Worm (Caenorhabditis elegans) whole organism, late embryonic: ENCODE measurements around the gene F46F2.3.

Experiments
- C08G9.2 ChIP-seq: sonication (generic microtip); optimal IDR thresholded peaks from 2 replicates; lab custom pipeline; 2016; ENCODE audit warnings: mild to moderate bottlenecking, missing genetic modification characterization, moderate library complexity, missing compliant biosample characterization
- C38D4.7 ChIP-seq: fragments of 200-800 bp; sonication (Bioruptor generic); optimal IDR thresholded peaks from 2 replicates; lab custom pipeline; 2018; ENCODE audit warnings: mild to moderate bottlenecking, missing genetic modification characterization, moderate library complexity, missing compliant biosample characterization
- F13H6.1 ChIP-seq: sonication (generic microtip); optimal IDR thresholded peaks from 2 replicates; lab custom pipeline; 2016; ENCODE audit warnings: missing genetic modification characterization, missing compliant biosample characterization
- K02D7.2 ChIP-seq: sonication (generic microtip); optimal IDR thresholded peaks from 2 replicates; lab custom pipeline; 2017; ENCODE audit warnings: mild to moderate bottlenecking, missing genetic modification characterization, missing compliant biosample characterization
- K09A11.1 ChIP-seq: sonication (generic microtip); optimal IDR thresholded peaks from 2 replicates; lab custom pipeline; 2017; ENCODE audit warnings: antibody characterized with exemption, mild to moderate bottlenecking, missing genetic modification characterization, missing compliant biosample characterization; ENCODE audit not compliant: insufficient read depth
- T23F11.4 ChIP-seq: fragments of 200-800 bp; sonication (Bioruptor generic); optimal IDR thresholded peaks from 2 replicates; lab custom pipeline; 2018; ENCODE audit warnings: mild to moderate bottlenecking, missing genetic modification characterization, missing compliant biosample characterization
- ama-1 ChIP-seq: fragments of 150-350 bp; optimal IDR thresholded peaks from 2 replicates; lab custom pipeline; 2014
- ceh-14 ChIP-seq: sonication (generic microtip); optimal IDR thresholded peaks from 2 replicates; lab custom pipeline; 2016; ENCODE audit warnings: missing genotype, missing genetic modification characterization, missing compliant biosample characterization
- ceh-18 ChIP-seq: sonication (generic microtip); optimal IDR thresholded peaks from 2 replicates; lab custom pipeline; 2016; ENCODE audit warnings: missing genetic modification characterization, missing compliant biosample characterization
- ceh-19 ChIP-seq: fragments of 200-800 bp; sonication (Bioruptor generic); optimal IDR thresholded peaks from 2 replicates; lab custom pipeline; 2018; ENCODE audit warnings: mild to moderate bottlenecking, missing genetic modification characterization, missing compliant biosample characterization
- ceh-2 ChIP-seq: sonication (generic microtip); optimal IDR thresholded peaks from 2 replicates; lab custom pipeline; 2016; ENCODE audit warnings: missing genotype, missing genetic modification characterization, missing compliant biosample characterization
- ceh-31 ChIP-seq: sonication (generic microtip); optimal IDR thresholded peaks from 2 replicates; lab custom pipeline; 2016; ENCODE audit warnings: missing genetic modification characterization, missing compliant biosample characterization
- ceh-34 ChIP-seq: sonication (generic microtip); optimal IDR thresholded peaks from 2 replicates; lab custom pipeline; 2016; ENCODE audit warnings: mild to moderate bottlenecking, missing genetic modification characterization, missing compliant biosample characterization
- ceh-6 ChIP-seq: fragments of 200-800 bp; sonication (Bioruptor generic); optimal IDR thresholded peaks from 2 replicates; lab custom pipeline; 2018; ENCODE audit warnings: mild to moderate bottlenecking, missing genetic modification characterization, missing compliant biosample characterization
- che-1 ChIP-seq: sonication (generic microtip); optimal IDR thresholded peaks from 2 replicates; lab custom pipeline; 2016; ENCODE audit warnings: mild to moderate bottlenecking, missing genetic modification characterization, missing compliant biosample characterization
- dve-1 ChIP-seq: sonication (generic microtip); optimal IDR thresholded peaks from 2 replicates; lab custom pipeline; 2017; ENCODE audit warnings: antibody characterized with exemption, mild to moderate bottlenecking, missing genetic modification characterization, missing compliant biosample characterization
- elt-2 ChIP-seq: sonication (generic microtip); optimal IDR thresholded peaks from 2 replicates; lab custom pipeline; 2016; ENCODE audit warnings: missing genetic modification reagents, missing genetic modification characterization, missing compliant biosample characterization
- elt-4 ChIP-seq: sonication (generic microtip); optimal IDR thresholded peaks from 2 replicates; lab custom pipeline; 2016; ENCODE audit warnings: missing genetic modification characterization, missing compliant biosample characterization
- ets-4 ChIP-seq: sonication (generic microtip); optimal IDR thresholded peaks from 2 replicates; lab custom pipeline; 2016; ENCODE audit warnings: missing genetic modification characterization, missing compliant biosample characterization
- fax-1 ChIP-seq: sonication (generic microtip); optimal IDR thresholded peaks from 2 replicates; lab custom pipeline; 2016; ENCODE audit warnings: missing genotype, missing genetic modification characterization, missing compliant biosample characterization
- fkh-10 ChIP-seq: fragments of 150-350 bp; optimal IDR thresholded peaks from 2 replicates; lab custom pipeline; 2014; ENCODE audit warnings: missing biosample characterization, missing genetic modification reagents, missing genetic modification characterization
- fkh-6 ChIP-seq: sonication (generic microtip); optimal IDR thresholded peaks from 2 replicates; lab custom pipeline; 2016; ENCODE audit warnings: missing genetic modification characterization, missing compliant biosample characterization
- hlh-30 ChIP-seq: sonication (generic microtip); optimal IDR thresholded peaks from 2 replicates; lab custom pipeline; 2017; ENCODE audit warnings: antibody characterized with exemption, missing genetic modification characterization, missing compliant biosample characterization; ENCODE audit not compliant: insufficient read depth
- hlh-6 ChIP-seq: sonication (generic microtip); optimal IDR thresholded peaks from 2 replicates; lab custom pipeline; 2016; ENCODE audit warnings: missing genotype, missing genetic modification characterization, missing compliant biosample characterization
- hlh-8 ChIP-seq: sonication (generic microtip); optimal IDR thresholded peaks from 2 replicates; lab custom pipeline; 2016; ENCODE audit warnings: missing genotype, missing genetic modification characterization, missing compliant biosample characterization
- madf-2 ChIP-seq: sonication (generic microtip); optimal IDR thresholded peaks from 2 replicates; lab custom pipeline; 2017; ENCODE audit warnings: missing genetic modification characterization, missing compliant biosample characterization
- nfya-1 ChIP-seq: sonication (generic microtip); optimal IDR thresholded peaks from 2 replicates; lab custom pipeline; 2017; ENCODE audit warnings: missing genetic modification characterization, mild to moderate bottlenecking, missing compliant biosample characterization, antibody characterized with exemption, moderate library complexity
- npax-4 ChIP-seq: sonication (generic microtip); optimal IDR thresholded peaks from 2 replicates; lab custom pipeline; 2016; ENCODE audit warnings: missing genetic modification characterization, missing compliant biosample characterization
- pat-9 ChIP-seq: fragments of 200-800 bp; sonication (Bioruptor generic); optimal IDR thresholded peaks from 2 replicates; lab custom pipeline; 2018; ENCODE audit warnings: mild to moderate bottlenecking, missing genetic modification characterization, moderate library complexity, missing compliant biosample characterization
- pros-1 ChIP-seq: fragments of 150-350 bp; optimal IDR thresholded peaks from 2 replicates; lab custom pipeline; 2014; ENCODE audit warnings: missing biosample characterization, missing genetic modification reagents, missing genetic modification characterization
- ref-2 ChIP-seq: sonication (generic microtip); optimal IDR thresholded peaks from 2 replicates; lab custom pipeline; 2016; ENCODE audit warnings: missing genetic modification characterization, missing compliant biosample characterization
- rnt-1 ChIP-seq: sonication (generic microtip); optimal IDR thresholded peaks from 2 replicates; lab custom pipeline; 2016; ENCODE audit warnings: missing genetic modification characterization, missing compliant biosample characterization
- sdc-2 ChIP-seq: sonication (generic microtip); optimal IDR thresholded peaks from 2 replicates; lab custom pipeline; 2016; ENCODE audit warnings: missing genotype, missing genetic modification characterization, missing compliant biosample characterization
- sox-4 ChIP-seq: sonication (generic microtip); optimal IDR thresholded peaks from 2 replicates; lab custom pipeline; 2017; ENCODE audit warnings: mild to moderate bottlenecking, missing genetic modification characterization, inconsistent platforms, missing compliant biosample characterization
- syd-9 ChIP-seq: sonication (generic microtip); optimal IDR thresholded peaks from 2 replicates; lab custom pipeline; 2016; ENCODE audit warnings: mild to moderate bottlenecking, missing genetic modification characterization, moderate library complexity, missing compliant biosample characterization
- tbx-2 ChIP-seq: sonication (generic microtip); optimal IDR thresholded peaks from 2 replicates; lab custom pipeline; 2016; ENCODE audit warnings: missing genetic modification characterization, missing compliant biosample characterization
- ttx-3 ChIP-seq: sonication (generic microtip); optimal IDR thresholded peaks from 2 replicates; lab custom pipeline; 2016; ENCODE audit warnings: missing genetic modification reagents, missing genetic modification characterization, missing compliant biosample characterization
- unc-3 ChIP-seq, 2 experiments: fragments of 200-800 bp in 1 of 2; sonication (Bioruptor generic) in 1 of 2; sonication (generic microtip) in 1 of 2; conservative IDR thresholded peaks in 1 of 2; optimal IDR thresholded peaks in 1 of 2; 2 replicates each; pipeline versions ENCODE4 v1.3.6 to Lab custom; 2016 to 2022; ENCODE audit warnings: missing compliant biosample characterization in 2 of 2, missing genetic modification characterization in 2 of 2, missing genetic modification reagents in 1 of 2
- unc-42 ChIP-seq: sonication (generic microtip); optimal IDR thresholded peaks from 2 replicates; lab custom pipeline; 2016; ENCODE audit warnings: missing genotype, missing genetic modification characterization, missing compliant biosample characterization
- unc-86 ChIP-seq: sonication (generic microtip); optimal IDR thresholded peaks from 2 replicates; lab custom pipeline; 2016; ENCODE audit warnings: missing genetic modification characterization, missing compliant biosample characterization
- zip-5 ChIP-seq: sonication (generic microtip); optimal IDR thresholded peaks from 2 replicates; lab custom pipeline; 2016; ENCODE audit warnings: missing genetic modification characterization, missing compliant biosample characterization
- ztf-16 ChIP-seq: sonication (generic microtip); optimal IDR thresholded peaks from 2 replicates; lab custom pipeline; 2017; ENCODE audit warnings: missing genetic modification characterization, missing compliant biosample characterization

The F46F2.3 gene

ce11 chrX:15276241-15276640 is 16.2 kb upstream of the F46F2.3 start:
- TF ChIP-seq hlh-6 (tag; lab: Kevin White, UChicago) (no peak), ceh-19 (GFP tag; lab: Kevin White, UChicago) (no peak), npax-4 (tag; lab: Kevin White, UChicago) (no peak)

DNA sequence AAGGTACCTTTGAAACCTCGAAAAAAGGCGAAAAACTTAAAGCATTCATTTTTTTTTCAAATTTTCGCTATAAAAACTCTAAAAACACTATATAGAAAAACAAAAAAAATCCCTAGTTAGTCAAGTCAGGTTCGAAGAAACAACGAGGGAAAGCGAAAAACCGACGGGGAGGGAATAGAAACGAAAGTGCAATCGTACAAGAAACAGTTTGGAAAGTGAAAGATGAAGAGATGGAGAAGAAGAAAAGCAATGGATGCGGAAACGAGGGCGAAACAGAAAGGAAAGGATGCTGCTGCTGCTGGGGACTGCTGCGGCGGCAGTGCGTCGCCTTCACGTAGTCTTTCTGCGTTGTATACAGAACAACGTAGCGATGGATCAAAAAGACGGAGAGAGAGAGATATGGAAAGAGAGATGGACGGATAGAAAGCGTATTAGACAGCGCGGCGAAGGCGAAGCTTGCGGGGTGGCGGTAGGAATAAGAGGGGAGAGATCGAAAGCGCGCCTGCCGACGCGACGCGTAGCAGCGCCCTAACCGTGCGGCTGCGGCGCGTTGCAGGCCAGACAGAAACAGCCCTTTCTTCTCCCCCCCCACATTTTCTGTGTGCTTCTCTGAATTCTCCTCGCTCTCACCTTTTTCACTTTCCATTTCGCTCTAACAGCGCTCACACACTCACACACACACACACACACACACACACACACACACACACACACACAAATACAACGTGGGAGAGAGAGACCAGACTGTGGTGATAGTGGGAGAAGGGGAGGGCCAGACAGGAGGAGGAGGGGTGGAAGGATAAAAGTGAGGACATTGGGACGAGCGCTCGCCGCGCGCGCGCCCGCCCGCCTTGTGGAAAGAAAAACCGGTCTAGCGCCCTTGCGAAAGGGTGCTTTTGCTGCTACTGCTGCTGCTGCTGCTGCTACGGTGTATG is 15.0 kb upstream of the F46F2.3 start:
- peak; percentile 76 for TF ChIP-seq syd-9 (tag; lab: Kevin White, UChicago)
- peak; percentile 82 for TF ChIP-seq ref-2 (tag; lab: Kevin White, UChicago)
- no peak for TF ChIP-seq ama-1 (lab: Kevin White, UChicago)
- peak; percentile 73 for TF ChIP-seq tbx-2 (tag; lab: Kevin White, UChicago)
- no peak for TF ChIP-seq ttx-3 (tag; lab: Kevin White, UChicago)
- peak; percentile 76 for TF ChIP-seq pat-9 (tag; lab: Kevin White, UChicago)
- peak; percentile 52 for TF ChIP-seq elt-2 (tag; lab: Kevin White, UChicago)
- no peak for TF ChIP-seq unc-42 (tag; lab: Kevin White, UChicago)
- peak; percentile 45 for TF ChIP-seq C08G9.2 (tag; lab: Kevin White, UChicago)
- no peak for TF ChIP-seq sox-4 (tag; lab: Kevin White, UChicago)
- no peak for TF ChIP-seq zip-5 (tag; lab: Kevin White, UChicago)
- peak; percentile 79 for TF ChIP-seq ceh-31 (tag; lab: Kevin White, UChicago)
- peak; percentile 39 for TF ChIP-seq sdc-2 (tag; lab: Kevin White, UChicago)
- peak; percentile 35 for TF ChIP-seq K02D7.2
- peak; percentile 19 for TF ChIP-seq fkh-6 (tag; lab: Kevin White, UChicago)
- TF ChIP-seq che-1 (tag; lab: Kevin White, UChicago) = peak; percentile 40
- TF ChIP-seq F13H6.1 = peak; percentile 58
- TF ChIP-seq nfya-1 (tag; lab: Kevin White, UChicago) = peak; percentile 88
- peak; percentile 82 for TF ChIP-seq ceh-19 (GFP tag; lab: Kevin White, UChicago)
- peak; percentile 76 for TF ChIP-seq dve-1 (tag; lab: Kevin White, UChicago)
- TF ChIP-seq ztf-16 (tag; lab: Kevin White, UChicago) = peak; percentile 38
- TF ChIP-seq ceh-18 (tag; lab: Kevin White, UChicago) = peak; percentile 94
- no peak for TF ChIP-seq unc-86 (tag; lab: Kevin White, UChicago)
- peak; percentile 82 for TF ChIP-seq pros-1 (tag; lab: Kevin White, UChicago)
- TF ChIP-seq madf-2 (tag; lab: Kevin White, UChicago) = peak; percentile 37
- TF ChIP-seq ceh-2 (tag; lab: Kevin White, UChicago) = peak; percentile 9
- TF ChIP-seq ets-4 (tag; lab: Kevin White, UChicago) = peak; percentile 46
- peak; percentile 59 for TF ChIP-seq ceh-14 (tag; lab: Kevin White, UChicago)
- peak; percentile 9 for TF ChIP-seq C38D4.7 (GFP tag; lab: Kevin White, UChicago)
- TF ChIP-seq ceh-34 (tag; lab: Kevin White, UChicago) = peak; percentile 90
- peak; percentile 70 for TF ChIP-seq T23F11.4 (GFP tag; lab: Kevin White, UChicago)
- no peak for TF ChIP-seq unc-3 (GFP tag; conservative IDR thresholded peaks at IDR 0.05; lab: Robert Waterston, UW)
- no peak for TF ChIP-seq unc-3 (tag; optimal IDR thresholded peaks at IDR 0.05; lab: Kevin White, UChicago)
- TF ChIP-seq K09A11.1 (tag; lab: Kevin White, UChicago) = peak; percentile 37
- TF ChIP-seq hlh-30 (tag; lab: Kevin White, UChicago) = peak; percentile 24
- TF ChIP-seq fkh-10 = peak; percentile 51
- TF ChIP-seq elt-4 (tag; lab: Kevin White, UChicago) = no peak
- peak; percentile 41 for TF ChIP-seq fax-1 (tag; lab: Kevin White, UChicago)
- peak; percentile 24 for TF ChIP-seq ceh-6 (GFP tag; lab: Kevin White, UChicago)
- no peak for TF ChIP-seq npax-4 (tag; lab: Kevin White, UChicago)
- TF ChIP-seq rnt-1 (tag; lab: Kevin White, UChicago) = peak; percentile 95
- TF ChIP-seq hlh-8 (tag; lab: Kevin White, UChicago) = peak; percentile 29
